Fruit fly (Drosophila melanogaster): Measurements from ENCODE around the gene Septin2.

Gene Septin2

dm6 chr3R:20596337-20596962 is 8.3 kb upstream of the Septin2 start:
- TF ChIP-seq fkh (GFP tag; optimal IDR thresholded peaks at IDR 0.05) (no peak), CG1621 (tag; optimal IDR thresholded peaks at IDR 0.05) (no peak)

dm6 chr3R:20595901-20596300 is 7.7 kb upstream of the Septin2 start:
- TF ChIP-seq CG11902 (GFP tag; optimal IDR thresholded peaks at IDR 0.05), result no peak
- TF ChIP-seq CG6276 (GFP tag; optimal IDR thresholded peaks at IDR 0.05), result no peak
- no peak for TF ChIP-seq esn (GFP tag; optimal IDR thresholded peaks at IDR 0.05)
- no peak for TF ChIP-seq fd59A (GFP tag; optimal IDR thresholded peaks at IDR 0.05)
- TF ChIP-seq Lpt (GFP tag; optimal IDR thresholded peaks at IDR 0.05), result no peak
- TF ChIP-seq Smox (GFP tag; optimal IDR thresholded peaks at IDR 0.05), result no peak
- no peak for TF ChIP-seq CG7368 (GFP tag; optimal IDR thresholded peaks at IDR 0.05)
- TF ChIP-seq dac (GFP tag; optimal IDR thresholded peaks at IDR 0.05), result no peak
- no peak for TF ChIP-seq OdsH (GFP tag; optimal IDR thresholded peaks at IDR 0.05)
- no peak for TF ChIP-seq salr (GFP tag; optimal IDR thresholded peaks at IDR 0.05)
- TF ChIP-seq CG15336 (GFP tag; IDR thresholded peaks at IDR 0.05), result no peak
- no peak for TF ChIP-seq CG3032 (tag; optimal IDR thresholded peaks at IDR 0.05)
- TF ChIP-seq CG16779 (tag; optimal IDR thresholded peaks at IDR 0.05), result no peak
- TF ChIP-seq lz (GFP tag; optimal IDR thresholded peaks at IDR 0.05), result no peak
- TF ChIP-seq pdm3 (GFP tag; optimal IDR thresholded peaks at IDR 0.05), result no peak
- no peak for TF ChIP-seq fd85E (GFP tag; optimal IDR thresholded peaks at IDR 0.05)
- TF ChIP-seq Met (GFP tag; optimal IDR thresholded peaks at IDR 0.05), result no peak
- TF ChIP-seq CG8632 (GFP tag; optimal IDR thresholded peaks at IDR 0.05), result no peak
- no peak for TF ChIP-seq vri (GFP tag; optimal IDR thresholded peaks at IDR 0.05)
- no peak for TF ChIP-seq CG11294 (GFP tag; IDR thresholded peaks at IDR 0.05)

- TF ChIP-seq salr (GFP tag; optimal IDR thresholded peaks at IDR 0.05) (peak in 1 of 2 experiments; percentile 5), vri (GFP tag; optimal IDR thresholded peaks at IDR 0.05) (no peak), Gug (GFP tag; IDR thresholded peaks at IDR 0.05) (no peak), CG11902 (GFP tag; optimal IDR thresholded peaks at IDR 0.05) (no peak), Smox (GFP tag; optimal IDR thresholded peaks at IDR 0.05) (no peak), Sox102F (GFP tag; optimal IDR thresholded peaks at IDR 0.05) (no peak), Hr39 (GFP tag; optimal IDR thresholded peaks at IDR 0.05) (no peak), CG6792 (GFP tag; optimal IDR thresholded peaks at IDR 0.05) (no peak), Blimp-1 (GFP tag; optimal IDR thresholded peaks at IDR 0.05) (no peak), cyc (GFP tag; optimal IDR thresholded peaks at IDR 0.05) (no peak), CG16779 (tag; optimal IDR thresholded peaks at IDR 0.05) (no peak), Met (GFP tag; optimal IDR thresholded peaks at IDR 0.05) (no peak), CG6276 (GFP tag; optimal IDR thresholded peaks at IDR 0.05) (peak; percentile 12), Sox14 (GFP tag; optimal IDR thresholded peaks at IDR 0.05) (no peak), Ets21C (GFP tag; optimal IDR thresholded peaks at IDR 0.05) (no peak), fd59A (GFP tag; optimal IDR thresholded peaks at IDR 0.05) (no peak), Eip78C (GFP tag) (peak; percentile 66), CG32006 (GFP tag; optimal IDR thresholded peaks at IDR 0.05) (peak; percentile 27)
Observed at dm6 chr3R:20595145-20595812, 7.1 kb upstream of the Septin2 start.

dm6 chr3R:20594194-20595144 is 6.3 kb upstream of the Septin2 start:
- TF ChIP-seq CG6808 (GFP tag; optimal IDR thresholded peaks at IDR 0.05) (peak; percentile 91), CG9139 (GFP tag; optimal IDR thresholded peaks at IDR 0.05) (peak; percentile 88), Gug (GFP tag; IDR thresholded peaks at IDR 0.05) (peak; percentile 74), fd59A (GFP tag; optimal IDR thresholded peaks at IDR 0.05) (peak; percentile 80), achi (GFP tag; optimal IDR thresholded peaks at IDR 0.05) (peak; percentile 90), Smox (GFP tag; optimal IDR thresholded peaks at IDR 0.05) (peak; percentile 68), pdm3 (GFP tag; optimal IDR thresholded peaks at IDR 0.05) (peak; percentile 68), CG15336 (GFP tag; IDR thresholded peaks at IDR 0.05) (peak; percentile 95), esn (GFP tag; optimal IDR thresholded peaks at IDR 0.05) (peak; percentile 86), CG8632 (GFP tag; optimal IDR thresholded peaks at IDR 0.05) (peak; percentile 92), spab (GFP tag; optimal IDR thresholded peaks at IDR 0.05) (peak; percentile 92), CG6854 (GFP tag; optimal IDR thresholded peaks at IDR 0.05) (peak; percentile 54), Eip78C (GFP tag) (peak; percentile 98), eg (GFP tag; IDR thresholded peaks at IDR 0.05) (peak; percentile 75), acj6 (GFP tag; optimal IDR thresholded peaks at IDR 0.05) (peak; percentile 90), CG8119 (GFP tag; IDR thresholded peaks at IDR 0.05) (peak; percentile 94), CG31627 (GFP tag; optimal IDR thresholded peaks at IDR 0.05) (peak; percentile 42), Sox14 (GFP tag; optimal IDR thresholded peaks at IDR 0.05) (peak; percentile 78), vri (GFP tag; optimal IDR thresholded peaks at IDR 0.05) (peak; percentile 54)
